Worm (Caenorhabditis elegans) whole organism, late embryonic: ENCODE results near the gene Y82E9BL.3.

ENCODE experiments used
- C08G9.2 ChIP-seq: sonication (generic microtip); optimal IDR thresholded peaks from 2 replicates; lab custom pipeline; 2016; ENCODE audit warnings: mild to moderate bottlenecking, missing genetic modification characterization, moderate library complexity, missing compliant biosample characterization
- K09A11.1 ChIP-seq: sonication (generic microtip); optimal IDR thresholded peaks from 2 replicates; lab custom pipeline; 2017; ENCODE audit warnings: antibody characterized with exemption, mild to moderate bottlenecking, missing genetic modification characterization, missing compliant biosample characterization; ENCODE audit not compliant: insufficient read depth
- ahr-1 ChIP-seq: sonication (generic microtip); optimal IDR thresholded peaks from 2 replicates; lab custom pipeline; 2016; ENCODE audit warnings: missing genetic modification characterization, missing compliant biosample characterization
- ceh-19 ChIP-seq: fragments of 200-800 bp; sonication (Bioruptor generic); optimal IDR thresholded peaks from 2 replicates; lab custom pipeline; 2018; ENCODE audit warnings: mild to moderate bottlenecking, missing genetic modification characterization, missing compliant biosample characterization
- dmd-4 ChIP-seq: sonication (generic microtip); optimal IDR thresholded peaks from 2 replicates; lab custom pipeline; 2016; ENCODE audit warnings: borderline replicate concordance, missing genetic modification characterization, missing compliant biosample characterization
- elt-2 ChIP-seq: sonication (generic microtip); optimal IDR thresholded peaks from 2 replicates; lab custom pipeline; 2016; ENCODE audit warnings: missing genetic modification reagents, missing genetic modification characterization, missing compliant biosample characterization
- fax-1 ChIP-seq: sonication (generic microtip); optimal IDR thresholded peaks from 2 replicates; lab custom pipeline; 2016; ENCODE audit warnings: missing genotype, missing genetic modification characterization, missing compliant biosample characterization
- fkh-10 ChIP-seq: fragments of 150-350 bp; optimal IDR thresholded peaks from 2 replicates; lab custom pipeline; 2014; ENCODE audit warnings: missing biosample characterization, missing genetic modification reagents, missing genetic modification characterization
- gmeb-2 ChIP-seq: sonication (generic microtip); optimal IDR thresholded peaks from 2 replicates; lab custom pipeline; 2016; ENCODE audit warnings: missing genetic modification characterization, inconsistent platforms, missing compliant biosample characterization
- madf-2 ChIP-seq: sonication (generic microtip); optimal IDR thresholded peaks from 2 replicates; lab custom pipeline; 2017; ENCODE audit warnings: missing genetic modification characterization, missing compliant biosample characterization
- mec-3 ChIP-seq: sonication (generic microtip); optimal IDR thresholded peaks from 2 replicates; lab custom pipeline; 2016; ENCODE audit warnings: borderline replicate concordance, missing genetic modification characterization, missing compliant biosample characterization
- npax-4 ChIP-seq: sonication (generic microtip); optimal IDR thresholded peaks from 2 replicates; lab custom pipeline; 2016; ENCODE audit warnings: missing genetic modification characterization, missing compliant biosample characterization
- odd-2 ChIP-seq: sonication (generic microtip); optimal IDR thresholded peaks from 2 replicates; lab custom pipeline; 2017; ENCODE audit warnings: antibody characterized with exemption, mild to moderate bottlenecking, missing genetic modification characterization, missing compliant biosample characterization
- pag-3 ChIP-seq: sonication (generic microtip); optimal IDR thresholded peaks from 2 replicates; lab custom pipeline; 2016; ENCODE audit warnings: missing compliant biosample characterization, missing genetic modification characterization, borderline replicate concordance
- pha-2 ChIP-seq: sonication (generic microtip); optimal IDR thresholded peaks from 2 replicates; lab custom pipeline; 2017; ENCODE audit warnings: mild to moderate bottlenecking, missing genetic modification characterization, missing compliant biosample characterization
- pqm-1 ChIP-seq: sonication (generic microtip); optimal IDR thresholded peaks from 2 replicates; lab custom pipeline; 2016; ENCODE audit warnings: missing genetic modification characterization, missing compliant biosample characterization
- sox-4 ChIP-seq: sonication (generic microtip); optimal IDR thresholded peaks from 2 replicates; lab custom pipeline; 2017; ENCODE audit warnings: mild to moderate bottlenecking, missing genetic modification characterization, inconsistent platforms, missing compliant biosample characterization
- syd-9 ChIP-seq: sonication (generic microtip); optimal IDR thresholded peaks from 2 replicates; lab custom pipeline; 2016; ENCODE audit warnings: mild to moderate bottlenecking, missing genetic modification characterization, moderate library complexity, missing compliant biosample characterization
- ztf-16 ChIP-seq: sonication (generic microtip); optimal IDR thresholded peaks from 2 replicates; lab custom pipeline; 2017; ENCODE audit warnings: missing genetic modification characterization, missing compliant biosample characterization

Gene Y82E9BL.3

DNA sequence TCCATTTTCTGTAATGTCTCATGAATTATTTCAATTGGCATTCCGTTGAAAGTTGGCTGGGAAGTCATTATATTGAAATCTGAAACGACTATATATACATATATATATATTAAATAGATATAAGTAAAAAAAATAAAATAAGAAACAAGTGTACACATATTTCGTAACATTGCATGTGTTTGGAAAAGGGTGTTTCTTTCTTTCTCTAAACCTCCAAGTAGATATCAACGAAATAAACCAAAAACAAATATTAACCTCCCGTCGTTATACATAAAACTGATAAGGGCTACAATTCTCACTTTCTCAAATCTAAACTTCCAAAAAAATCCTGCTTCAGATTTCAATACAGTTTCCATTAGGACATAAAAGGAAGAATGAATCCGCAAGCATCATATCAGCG lies 42.4 kb downstream of the Y82E9BL.3 start, which contains the start of gene fbxa-79:
Gene fbxa-79, minus strand, starts transcription at position 86 of the 400 bp plus-strand sequence.
- TF ChIP-seq sox-4 = no peak
- no peak for TF ChIP-seq ztf-16
- TF ChIP-seq pag-3 (tag; lab: Kevin White, UChicago) = no peak
- TF ChIP-seq ahr-1 = no peak
- peak; percentile 9 for TF ChIP-seq elt-2

ce11 chrIII:1307333-1307732 lies 43.3 kb downstream of the Y82E9BL.3 start:
- TF ChIP-seq odd-2 (tag; lab: Kevin White, UChicago) (no peak), fax-1 (tag; lab: Kevin White, UChicago) (no peak), pqm-1 (tag; lab: Kevin White, UChicago) (no peak), npax-4 (no peak), madf-2 (no peak), syd-9 (tag; lab: Kevin White, UChicago) (no peak), C08G9.2 (no peak), gmeb-2 (tag; lab: Kevin White, UChicago) (no peak), mec-3 (tag; lab: Kevin White, UChicago) (no peak), ceh-19 (GFP tag; lab: Kevin White, UChicago) (no peak), K09A11.1 (no peak), pha-2 (no peak)

DNA sequence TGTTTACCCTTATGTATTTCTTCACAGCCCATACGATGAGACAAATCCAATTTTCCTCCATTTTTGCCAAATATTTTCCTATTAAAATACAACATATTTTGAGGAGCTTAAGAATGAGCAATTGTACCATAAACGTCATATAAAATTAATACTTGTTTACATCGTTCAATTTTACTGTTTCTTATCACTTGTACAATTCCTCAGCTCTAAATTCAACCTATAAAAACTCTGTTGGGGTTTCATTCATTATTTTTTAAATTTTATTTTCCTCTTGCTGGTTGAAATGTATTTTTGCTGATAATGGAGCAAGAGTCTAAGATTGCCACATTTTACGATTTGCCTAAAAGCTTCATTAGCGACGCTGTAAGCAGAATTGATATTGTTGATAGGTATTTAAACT lies 47.2 kb downstream of the Y82E9BL.3 start, which contains the start of gene fbxa-75:
Gene fbxa-75, plus strand, starts transcription at position 301 of the 400 bp plus-strand sequence.
- no peak for TF ChIP-seq dmd-4 (tag; lab: Kevin White, UChicago)
- no peak for TF ChIP-seq fkh-10 (GFP tag; lab: Kevin White, UChicago)
